Fruit fly (Drosophila melanogaster) whole organism, embryonic: ENCODE data around the gene sesB.

Experiments used
- Asciz ChIP-seq: fragments of 200-800 bp; sonication (Bioruptor generic); optimal IDR thresholded peaks from 2 replicates; lab custom pipeline; 2017; ENCODE audit warnings: missing biosample characterization, mild to moderate bottlenecking, missing genetic modification characterization, missing genetic modification reagents
- BtbVII ChIP-seq: fragments of 200-800 bp; sonication (Bioruptor generic); optimal IDR thresholded peaks from 3 replicates; lab custom pipeline; 2017; ENCODE audit warnings: missing biosample characterization, mild to moderate bottlenecking, missing genetic modification characterization
- CG10321 ChIP-seq: fragments of 200-800 bp; sonication (Bioruptor generic); IDR thresholded peaks from 2 replicates; pipeline ENCODE4 v1.3.6; 2022; ENCODE audit warnings: missing biosample characterization, missing genetic modification characterization
- CG10366 ChIP-seq: fragments of 200-800 bp; sonication (Bioruptor generic); IDR thresholded peaks from 2 replicates; pipeline ENCODE4 v1.3.6; 2022; ENCODE audit warnings: missing biosample characterization, missing genetic modification characterization
- CG11398 ChIP-seq: fragments of 200-800 bp; sonication (Bioruptor generic); optimal IDR thresholded peaks from 2 replicates; lab custom pipeline; 2016; ENCODE audit warnings: missing biosample characterization, missing genetic modification characterization
- CG13894 ChIP-seq: fragments of 200-800 bp; sonication (Bioruptor generic); optimal IDR thresholded peaks from 3 replicates; lab custom pipeline; 2018; ENCODE audit warnings: missing biosample characterization, mild to moderate bottlenecking, missing genetic modification characterization, moderate library complexity
- CG18011 ChIP-seq: fragments of 200-800 bp; sonication (Bioruptor generic); optimal IDR thresholded peaks from 2 replicates; lab custom pipeline; 2017; ENCODE audit warnings: missing biosample characterization, missing genetic modification characterization, mild to moderate bottlenecking, moderate library complexity, missing genotype
- CG18599 ChIP-seq: fragments of 200-800 bp; sonication (Bioruptor generic); optimal IDR thresholded peaks from 3 replicates; lab custom pipeline; 2017; ENCODE audit warnings: missing biosample characterization, missing genetic modification characterization, mild to moderate bottlenecking, moderate library complexity, missing genetic modification reagents
- CG31224 ChIP-seq: fragments of 200-800 bp; sonication (Bioruptor generic); IDR thresholded peaks from 2 replicates; pipeline ENCODE4 v1.3.6; 2022; ENCODE audit warnings: missing biosample characterization, missing genetic modification characterization
- CG34376 ChIP-seq: fragments of 200-800 bp; sonication (Bioruptor generic); optimal IDR thresholded peaks from 2 replicates; lab custom pipeline; 2018; ENCODE audit warnings: missing biosample characterization, mild to moderate bottlenecking, missing genetic modification characterization
- CG4404 ChIP-seq: fragments of 200-800 bp; sonication (Bioruptor generic); IDR thresholded peaks from 2 replicates; pipeline ENCODE4 v1.3.6; 2022; ENCODE audit warnings: missing biosample characterization, missing genetic modification characterization
- CG6689 ChIP-seq: fragments of 200-800 bp; sonication (Bioruptor generic); IDR thresholded peaks from 2 replicates; pipeline ENCODE4 v1.3.6; 2022; ENCODE audit warnings: missing biosample characterization, missing genetic modification characterization
- CG6765 ChIP-seq: fragments of 200-800 bp; sonication (Bioruptor generic); optimal IDR thresholded peaks from 3 replicates; lab custom pipeline; 2017; ENCODE audit warnings: missing biosample characterization, mild to moderate bottlenecking, missing genetic modification characterization
- CG8944 ChIP-seq: fragments of 200-800 bp; sonication (Bioruptor generic); optimal IDR thresholded peaks from 3 replicates; lab custom pipeline; 2016; ENCODE audit warnings: missing biosample characterization, missing genetic modification characterization
- Dek ChIP-seq: fragments of 200-800 bp; sonication (Bioruptor generic); optimal IDR thresholded peaks from 3 replicates; lab custom pipeline; 2019; ENCODE audit warnings: missing biosample characterization, mild to moderate bottlenecking, missing genetic modification characterization, moderate library complexity
- Dfd ChIP-seq, 2 experiments: fragments of >200 bp; optimal IDR thresholded peaks; 2 replicates each; lab custom pipeline; 2017; ENCODE audit warnings: missing biosample characterization in 2 of 2, missing genetic modification characterization in 2 of 2
- Ets65A ChIP-seq: fragments of 200-800 bp; sonication (Bioruptor generic); peaks from one replicate; lab custom pipeline; 2016; ENCODE audit warnings: missing biosample characterization, missing genetic modification characterization
- HLH3B ChIP-seq: fragments of 200-800 bp; sonication (Bioruptor generic); IDR thresholded peaks from 2 replicates; pipeline ENCODE4 v1.3.6; 2022; ENCODE audit warnings: missing biosample characterization, missing genetic modification characterization
- Hmx ChIP-seq: fragments of 200-800 bp; sonication (Bioruptor generic); optimal IDR thresholded peaks from 2 replicates; lab custom pipeline; 2016; ENCODE audit warnings: missing biosample characterization, missing genetic modification characterization
- Hr78 ChIP-seq, 2 experiments: fragments of 200-800 bp in 1 of 2; fragments of >200 bp in 1 of 2; sonication (Bioruptor generic) in 1 of 2; optimal IDR thresholded peaks; 2 replicates each; lab custom pipeline; 2017 to 2019; ENCODE audit warnings: missing biosample characterization in 2 of 2, missing genetic modification characterization in 2 of 2, mild to moderate bottlenecking in 1 of 2, moderate library complexity in 1 of 2
- Hsf ChIP-seq: fragments of 200-800 bp; sonication (Bioruptor generic); optimal IDR thresholded peaks from 3 replicates; lab custom pipeline; 2016; ENCODE audit warnings: missing biosample characterization, missing genetic modification characterization
- Kr ChIP-seq: fragments of 200-800 bp; sonication (Bioruptor generic); optimal IDR thresholded peaks from 2 replicates; lab custom pipeline; 2017; ENCODE audit warnings: missing biosample characterization, mild to moderate bottlenecking, missing genetic modification characterization
- Mad ChIP-seq: fragments of 200-800 bp; sonication (Bioruptor generic); optimal IDR thresholded peaks from 2 replicates; lab custom pipeline; 2016; ENCODE audit warnings: missing biosample characterization, missing genetic modification characterization
- Med ChIP-seq: fragments of 200-800 bp; sonication (Bioruptor generic); peaks from one replicate; lab custom pipeline; 2016; ENCODE audit warnings: missing biosample characterization, missing genetic modification characterization, mild to moderate bottlenecking, inconsistent platforms, moderate library complexity
- NK7.1 ChIP-seq: fragments of 200-800 bp; sonication (Bioruptor generic); optimal IDR thresholded peaks from 3 replicates; lab custom pipeline; 2016; ENCODE audit warnings: missing biosample characterization, missing genetic modification characterization
- Side ChIP-seq: fragments of 200-800 bp; sonication (Bioruptor generic); optimal IDR thresholded peaks from 2 replicates; lab custom pipeline; 2016; ENCODE audit warnings: missing biosample characterization, missing genetic modification characterization
- Sox100B ChIP-seq: fragments of 200-800 bp; sonication (Bioruptor generic); optimal IDR thresholded peaks from 3 replicates; lab custom pipeline; 2018; ENCODE audit warnings: missing biosample characterization, mild to moderate bottlenecking, missing genetic modification characterization
- ash1 ChIP-seq: fragments of 200-800 bp; sonication (Bioruptor generic); optimal IDR thresholded peaks from 2 replicates; lab custom pipeline; 2018; ENCODE audit warnings: missing biosample characterization, mild to moderate bottlenecking, missing genetic modification characterization
- cad ChIP-seq: fragments of >200 bp; optimal IDR thresholded peaks from 2 replicates; lab custom pipeline; 2017; ENCODE audit warnings: missing biosample characterization, missing genetic modification characterization
- exex ChIP-seq: fragments of 200-800 bp; sonication (Bioruptor generic); optimal IDR thresholded peaks from 4 replicates; lab custom pipeline; 2018; ENCODE audit warnings: missing biosample characterization, mild to moderate bottlenecking, missing genetic modification characterization, moderate library complexity
- eyg ChIP-seq: fragments of 200-800 bp; sonication (Bioruptor generic); optimal IDR thresholded peaks from 3 replicates; lab custom pipeline; 2016; ENCODE audit warnings: missing biosample characterization, missing genetic modification characterization
- ftz-f1 ChIP-seq: fragments of 200-800 bp; sonication (Bioruptor generic); optimal IDR thresholded peaks from 2 replicates; lab custom pipeline; 2016; ENCODE audit warnings: missing biosample characterization, missing genetic modification characterization
- grn ChIP-seq: fragments of 200-800 bp; sonication (Bioruptor generic); optimal IDR thresholded peaks from 3 replicates; lab custom pipeline; 2017; ENCODE audit warnings: missing biosample characterization, missing genetic modification characterization
- gsb ChIP-seq: fragments of 200-800 bp; sonication (Bioruptor generic); IDR thresholded peaks from 2 replicates; pipeline ENCODE4 v1.3.6; 2022; ENCODE audit warnings: missing biosample characterization, missing genetic modification characterization
- ham ChIP-seq: fragments of 200-800 bp; sonication (Bioruptor generic); IDR thresholded peaks from 2 replicates; pipeline ENCODE4 v1.3.6; 2022; ENCODE audit warnings: missing biosample characterization, missing genetic modification characterization
- luna ChIP-seq: fragments of 200-800 bp; sonication (Bioruptor generic); optimal IDR thresholded peaks from 2 replicates; lab custom pipeline; 2016; ENCODE audit warnings: missing biosample characterization, missing genetic modification characterization
- mirr ChIP-seq: fragments of 200-800 bp; sonication (Bioruptor generic); optimal IDR thresholded peaks from 3 replicates; lab custom pipeline; 2018; ENCODE audit warnings: missing biosample characterization, mild to moderate bottlenecking, missing genetic modification characterization
- mld ChIP-seq: fragments of 200-800 bp; sonication (Bioruptor generic); IDR thresholded peaks from 3 replicates; pipeline ENCODE4 v1.3.6; 2022; ENCODE audit warnings: missing biosample characterization, missing genetic modification characterization; ENCODE audit not compliant: partially characterized antibody
- onecut ChIP-seq: fragments of 200-800 bp; sonication (Bioruptor generic); IDR thresholded peaks from 2 replicates; pipeline ENCODE4 v1.3.6; 2022; ENCODE audit warnings: missing biosample characterization, missing genetic modification characterization
- prd ChIP-seq, 3 experiments: fragments of >200 bp in 2 of 3; fragments of 200-800 bp in 1 of 3; sonication (Bioruptor generic) in 1 of 3; optimal IDR thresholded peaks in 2 of 3; IDR thresholded peaks in 1 of 3; 2 replicates in 2 of 3; 3 replicates in 1 of 3; pipeline versions ENCODE4 v1.3.6 to Lab custom; 2017 to 2022; ENCODE audit warnings: missing biosample characterization in 1 of 3, missing genetic modification characterization in 1 of 3
- salm ChIP-seq: fragments of 200-800 bp; sonication (Bioruptor generic); optimal IDR thresholded peaks from 2 replicates; lab custom pipeline; 2018; ENCODE audit warnings: missing biosample characterization, mild to moderate bottlenecking, missing genetic modification characterization
- sens ChIP-seq: fragments of 200-800 bp; sonication (Bioruptor generic); peaks from one replicate; lab custom pipeline; 2016; ENCODE audit warnings: missing biosample characterization, missing genetic modification characterization
- sug ChIP-seq: fragments of 200-800 bp; optimal IDR thresholded peaks from 2 replicates; lab custom pipeline; 2019; ENCODE audit warnings: missing biosample characterization, mild to moderate bottlenecking, missing genetic modification characterization, moderate library complexity
- twi ChIP-seq: fragments of 200-800 bp; optimal IDR thresholded peaks from 2 replicates; lab custom pipeline; 2019; ENCODE audit warnings: missing biosample characterization, mild to moderate bottlenecking, missing genetic modification characterization, moderate library complexity
- zen2 ChIP-seq: fragments of 200-800 bp; sonication (Bioruptor generic); IDR thresholded peaks from 3 replicates; pipeline ENCODE4 v1.3.6; 2022; ENCODE audit warnings: missing biosample characterization, missing genetic modification characterization; ENCODE audit not compliant: partially characterized antibody
- zf30C ChIP-seq: fragments of 200-800 bp; sonication (Bioruptor generic); optimal IDR thresholded peaks from 3 replicates; lab custom pipeline; 2018; ENCODE audit warnings: missing biosample characterization, mild to moderate bottlenecking, missing genetic modification characterization

The sesB gene

dm6 chrX:10750676-10751075 is 36.1 kb downstream of the sesB start (continued):
- TF ChIP-seq prd (optimal IDR thresholded peaks at IDR 0.05; lab: Kevin White, UChicago), result no peak
- peak; percentile 55; the same call in 2 of the 3 replicates for TF ChIP-seq prd (GFP tag; IDR thresholded peaks at IDR 0.05; lab: Robert Waterston, UW)
- TF ChIP-seq Med (GFP tag; lab: Kevin White, UChicago), result peak; percentile 17
- no peak for TF ChIP-seq CG4404 (GFP tag; lab: Robert Waterston, UW)
- TF ChIP-seq sens, result peak; percentile 75
- TF ChIP-seq luna (GFP tag; lab: Kevin White, UChicago), result no peak
- peak; percentile 84 for TF ChIP-seq Ets65A (GFP tag; lab: Kevin White, UChicago)
- TF ChIP-seq cad (GFP tag; lab: Kevin White, UChicago), result no peak
- no peak for TF ChIP-seq Kr
- no peak for TF ChIP-seq Sox100B
- TF ChIP-seq mirr, result no peak
- TF ChIP-seq CG34376, result no peak
- TF ChIP-seq NK7.1 (GFP tag; lab: Kevin White, UChicago), result no peak
- TF ChIP-seq ham, result no peak
- peak; percentile 22 for TF ChIP-seq CG18599
- no peak for TF ChIP-seq CG8944 (GFP tag; lab: Kevin White, UChicago)

dm6 chrX:10748647-10749046 is 38.1 kb downstream of the sesB start:
- TF ChIP-seq sug (tag; lab: Kevin White, UChicago), result peak; percentile 36
- TF ChIP-seq salm (tag; lab: Kevin White, UChicago), result no peak
- no peak for TF ChIP-seq twi (tag; lab: Kevin White, UChicago)
- TF ChIP-seq mirr, result peak; percentile 40
- TF ChIP-seq grn (GFP tag; lab: Kevin White, UChicago), result peak; percentile 10
- peak; percentile 57 for TF ChIP-seq exex (tag; lab: Kevin White, UChicago)
- peak; percentile 60 for TF ChIP-seq sens
- TF ChIP-seq CG13894, result peak; percentile 1
- TF ChIP-seq eyg, result no peak
- TF ChIP-seq, all 482 proteins: peak for 6

- no peak for TF ChIP-seq zen2 (GFP tag; lab: Robert Waterston, UW)
- no peak for TF ChIP-seq CG10366 (GFP tag; lab: Robert Waterston, UW)
- peak in 1 of 2 experiments; percentile 20 for TF ChIP-seq Hr78 (GFP tag; optimal IDR thresholded peaks at IDR 0.05; lab: Kevin White, UChicago)
- TF ChIP-seq CG31224 (GFP tag; lab: Robert Waterston, UW), result 0 out of 2 replicates have a peak, but pooled peaks have one; percentile 1
- no peak for TF ChIP-seq BtbVII (GFP tag; lab: Kevin White, UChicago)
- TF ChIP-seq gsb (GFP tag; lab: Robert Waterston, UW), result 0 out of 2 replicates have a peak, but pooled peaks have one; percentile 1
- no peak for TF ChIP-seq zf30C (GFP tag; lab: Kevin White, UChicago)
- TF ChIP-seq HLH3B, result 0 out of 2 replicates have a peak, but pooled peaks have one; percentile 3
These were observed 41.2 kb downstream of the sesB start for dm6 chrX:10745590-10745953.

dm6 chrX:10744773-10745589 is 41.8 kb downstream of the sesB start, which contains the start of gene stx:
Gene stx, minus strand, starts transcription at chrX:10744943.
- TF ChIP-seq Asciz (GFP tag; lab: Kevin White, UChicago), result peak; percentile 34
- no peak for TF ChIP-seq Mad (GFP tag; lab: Kevin White, UChicago)
- no peak for TF ChIP-seq CG18011
- TF ChIP-seq Hsf, result no peak
- no peak for TF ChIP-seq ftz-f1 (GFP tag; lab: Kevin White, UChicago)
- TF ChIP-seq CG6765 (GFP tag; lab: Kevin White, UChicago), result no peak
- peak; percentile 35 for TF ChIP-seq Dek
- TF ChIP-seq CG11398, result peak; percentile 11
- TF ChIP-seq CG10321 (GFP tag; lab: Robert Waterston, UW), result 0 out of 2 replicates have a peak, but pooled peaks have one; percentile 30
- TF ChIP-seq ash1 (GFP tag; lab: Kevin White, UChicago), result no peak
- 0 out of 2 replicates have a peak, but pooled peaks have one; percentile 28 for TF ChIP-seq CG6689
- TF ChIP-seq Hmx, result no peak
- no peak for TF ChIP-seq Side (GFP tag; lab: Kevin White, UChicago)
- TF ChIP-seq onecut (GFP tag; lab: Robert Waterston, UW), result peak; percentile 59
- TF ChIP-seq mld (GFP tag; lab: Robert Waterston, UW), result peak; percentile 95
- no peak for TF ChIP-seq Dfd (GFP tag; optimal IDR thresholded peaks at IDR 0.05; lab: Kevin White, UChicago)
